Fruit fly (Drosophila melanogaster): ENCODE measurements around the gene chp.

chp gene

dm6 chr3R:31195695-31196113 is 14.8 kb downstream of the chp start, which contains the start of gene mesh:
mesh (minus strand) TSS chr3R:31195762.
- peak; percentile 38 for TF ChIP-seq mirr (GFP tag; optimal IDR thresholded peaks at IDR 0.05)
- no peak for TF ChIP-seq CG9817 (tag; optimal IDR thresholded peaks at IDR 0.05)
- TF ChIP-seq exex (tag; optimal IDR thresholded peaks at IDR 0.05): peak; percentile 46
- TF ChIP-seq Hmr (GFP tag; optimal IDR thresholded peaks at IDR 0.05): peak; percentile 1
- 0 out of 2 replicates have a peak, but pooled peaks have one; percentile 26 for TF ChIP-seq CG5953 (GFP tag; IDR thresholded peaks at IDR 0.05)
- peak; percentile 58 for TF ChIP-seq CG34376 (GFP tag; optimal IDR thresholded peaks at IDR 0.05)
- no peak for TF ChIP-seq Dref (GFP tag; IDR thresholded peaks at IDR 0.05)
- no peak for TF ChIP-seq CG6765 (GFP tag; optimal IDR thresholded peaks at IDR 0.05)
- TF ChIP-seq E2f2 (GFP tag; IDR thresholded peaks at IDR 0.05): no peak
- TF ChIP-seq Trl (optimal IDR thresholded peaks at IDR 0.05): peak in 1 of 2 experiments; percentile 30
- no peak for TF ChIP-seq Trl (GFP tag; optimal IDR thresholded peaks at IDR 0.05)
- TF ChIP-seq Scr (GFP tag; IDR thresholded peaks at IDR 0.05; ENCODE audit: partially characterized antibody): 0 out of 2 replicates have a peak, but pooled peaks have one; percentile 9
- peak; percentile 65 for TF ChIP-seq lab (GFP tag; optimal IDR thresholded peaks at IDR 0.05)
- TF ChIP-seq CG13287 (GFP tag; IDR thresholded peaks at IDR 0.05; ENCODE audit: partially characterized antibody): peak; percentile 9; the same call in 1 of the 2 replicates
- TF ChIP-seq GATAe (GFP tag; conservative IDR thresholded peaks at IDR 0.05): peak; percentile 97
- peak; percentile 69 for TF ChIP-seq CG10543 (GFP tag; optimal IDR thresholded peaks at IDR 0.05)
- TF ChIP-seq Fer1 (GFP tag; optimal IDR thresholded peaks at IDR 0.05): peak; percentile 29
- peak; percentile 3 for TF ChIP-seq CG15514 (GFP tag; optimal IDR thresholded peaks at IDR 0.05)
- TF ChIP-seq Deaf1 (tag; optimal IDR thresholded peaks at IDR 0.05): peak; percentile 47
- TF ChIP-seq Med (GFP tag): peak; percentile 80
- no peak for TF ChIP-seq Dll (GFP tag; IDR thresholded peaks at IDR 0.05; ENCODE audit: partially characterized antibody)
- no peak for TF ChIP-seq Max (GFP tag; optimal IDR thresholded peaks at IDR 0.05)
- TF ChIP-seq ATbp (GFP tag; optimal IDR thresholded peaks at IDR 0.05): peak; percentile 19
- TF ChIP-seq NFAT (GFP tag; IDR thresholded peaks at IDR 0.05): no peak
- TF ChIP-seq kay (GFP tag; optimal IDR thresholded peaks at IDR 0.05): peak; percentile 1
- no peak; the same call in 1 of the 2 replicates for TF ChIP-seq amos (GFP tag; IDR thresholded peaks at IDR 0.05; ENCODE audit: partially characterized antibody)
- peak; percentile 27 for TF ChIP-seq grn (GFP tag; optimal IDR thresholded peaks at IDR 0.05)
- TF ChIP-seq CG12769 (tag; optimal IDR thresholded peaks at IDR 0.05): peak; percentile 95
- peak; percentile 26 for TF ChIP-seq caup (GFP tag; optimal IDR thresholded peaks at IDR 0.05; ENCODE audit: severe bottlenecking)
- TF ChIP-seq Pdp1 (GFP tag; optimal IDR thresholded peaks at IDR 0.05): peak in 1 of 2 experiments; percentile 56
- TF ChIP-seq Gsc (GFP tag; IDR thresholded peaks at IDR 0.05): no peak
- 0 out of 2 replicates have a peak, but pooled peaks have one; percentile 14 for TF ChIP-seq Awh (GFP tag; IDR thresholded peaks at IDR 0.05)
- no peak for TF ChIP-seq gro (GFP tag; optimal IDR thresholded peaks at IDR 0.05)
- no peak for TF ChIP-seq CG1602 (GFP tag; optimal IDR thresholded peaks at IDR 0.05)
- TF ChIP-seq odd (GFP tag; optimal IDR thresholded peaks at IDR 0.05): no peak
- TF ChIP-seq HmgZ (tag; optimal IDR thresholded peaks at IDR 0.05): peak; percentile 39
- no peak for TF ChIP-seq lmd (GFP tag; IDR thresholded peaks at IDR 0.05)
- peak; percentile 23 for TF ChIP-seq sug (tag; optimal IDR thresholded peaks at IDR 0.05)
- peak; percentile 97 for TF ChIP-seq sd (tag; optimal IDR thresholded peaks at IDR 0.05)

- no peak for TF ChIP-seq bbx (GFP tag; IDR thresholded peaks at IDR 0.05; ENCODE audit: partially characterized antibody)
- peak in 1 of 2 experiments; percentile 45 for TF ChIP-seq eve (GFP tag; optimal IDR thresholded peaks at IDR 0.05)
- peak; percentile 46 for TF ChIP-seq lab (GFP tag; optimal IDR thresholded peaks at IDR 0.05)
- peak; percentile 52 for TF ChIP-seq exex (tag; optimal IDR thresholded peaks at IDR 0.05)
- TF ChIP-seq sug (tag; optimal IDR thresholded peaks at IDR 0.05): peak; percentile 56
- TF ChIP-seq grn (GFP tag; optimal IDR thresholded peaks at IDR 0.05): peak; percentile 15
- no peak for TF ChIP-seq Eip74EF (GFP tag; optimal IDR thresholded peaks at IDR 0.05)
- peak; percentile 86 for TF ChIP-seq CG6175 (GFP tag; IDR thresholded peaks at IDR 0.05)
- peak; percentile 46 for TF ChIP-seq CG13894 (tag; optimal IDR thresholded peaks at IDR 0.05)
- TF ChIP-seq CG6813 (GFP tag; optimal IDR thresholded peaks at IDR 0.05): peak; percentile 14
- TF ChIP-seq Sox100B (GFP tag; optimal IDR thresholded peaks at IDR 0.05): no peak
- TF ChIP-seq Ada2b (GFP tag; IDR thresholded peaks at IDR 0.05): no peak
- no peak for TF ChIP-seq Fer1 (GFP tag; optimal IDR thresholded peaks at IDR 0.05)
- TF ChIP-seq HHEX (GFP tag; optimal IDR thresholded peaks at IDR 0.05): no peak
- TF ChIP-seq sd (tag; optimal IDR thresholded peaks at IDR 0.05): peak; percentile 88
- peak; percentile 33 for TF ChIP-seq cg (GFP tag; optimal IDR thresholded peaks at IDR 0.05)
These were observed 15.9 kb downstream of the chp start for dm6 chr3R:31194627-31195026.

Data from whole organism, embryonic.